Worm (Caenorhabditis elegans): ENCODE measurements around the gene rpl-39.

The rpl-39 gene

ce11 chrV:7776029-7776628 lies at the start of gene rpl-39, which contains the start of gene rps-30 (continued):
- TF ChIP-seq hsf-1 (GFP tag; IDR thresholded peaks at IDR 0.05) (peak; percentile 62; the same call in 1 of the 2 replicates), lin-54 (GFP tag; optimal IDR thresholded peaks at IDR 0.05) (peak; percentile 71), snpc-3.4 (tag; optimal IDR thresholded peaks at IDR 0.05) (peak; percentile 16), B0019.2 (GFP tag; conservative IDR thresholded peaks at IDR 0.05) (0 out of 2 replicates have a peak, but pooled peaks have one; percentile 47), lin-35 (GFP tag; optimal IDR thresholded peaks at IDR 0.05) (peak in 1 of 3 experiments; percentile 53), attf-6 (GFP tag; IDR thresholded peaks at IDR 0.05) (no peak), C17E4.6 (GFP tag; IDR thresholded peaks at IDR 0.05) (peak; percentile 10; the same call in 1 of the 2 replicates), repo-1 (tag; optimal IDR thresholded peaks at IDR 0.05) (no peak), attf-5 (GFP tag; optimal IDR thresholded peaks at IDR 0.05) (peak; percentile 77), ceh-91 (GFP tag; IDR thresholded peaks at IDR 0.05) (peak; percentile 78), D2030.7 (GFP tag; IDR thresholded peaks at IDR 0.05) (peak; percentile 74), lin-40 (tag; optimal IDR thresholded peaks at IDR 0.05) (peak; percentile 53), ztf-18 (tag; optimal IDR thresholded peaks at IDR 0.05) (no peak), K11D2.4 (GFP tag; IDR thresholded peaks at IDR 0.05) (peak; percentile 72), snpc-1.3 (tag; optimal IDR thresholded peaks at IDR 0.05; ENCODE audit: insufficient read depth) (peak; percentile 56)

ce11 chrV:7824138-7824537 lies 48.3 kb upstream of the rpl-39 start:
- TF ChIP-seq ztf-26 (tag; optimal IDR thresholded peaks at IDR 0.05) (no peak), Y53F4B.3 (GFP tag; IDR thresholded peaks at IDR 0.05) (no peak), nfya-2 (GFP tag; IDR thresholded peaks at IDR 0.05) (no peak), nfyb-1 (GFP tag; IDR thresholded peaks at IDR 0.05) (no peak)

- TF ChIP-seq zim-3 (tag; optimal IDR thresholded peaks at IDR 0.05), result no peak
- TF ChIP-seq ztf-22 (GFP tag; optimal IDR thresholded peaks at IDR 0.05), result no peak
Measured at ce11 chrV:7822655-7823054, 46.8 kb upstream of the rpl-39 start.

ce11 chrV:7820270-7820669 lies 44.4 kb upstream of the rpl-39 start, which contains the start of gene lbp-4:
TSS of gene lbp-4 (plus strand) at chrV:7820578.
- TF ChIP-seq lsl-1 (GFP tag; optimal IDR thresholded peaks at IDR 0.05), result peak; percentile 30
- no peak for TF ChIP-seq xnd-1 (tag; optimal IDR thresholded peaks at IDR 0.05)
- TF ChIP-seq ZK185.1 (tag; optimal IDR thresholded peaks at IDR 0.05; ENCODE audit: poor library complexity, severe bottlenecking), result peak; percentile 24
- no peak for TF ChIP-seq hsf-1 (GFP tag; IDR thresholded peaks at IDR 0.05)
- TF ChIP-seq nhr-90 (tag; optimal IDR thresholded peaks at IDR 0.05), result no peak
- TF ChIP-seq F23B12.7 (tag; optimal IDR thresholded peaks at IDR 0.05; ENCODE audit: insufficient read depth), result peak; percentile 74
- TF ChIP-seq mcd-1 (GFP tag; IDR thresholded peaks at IDR 0.05), result peak; percentile 65; the same call in 1 of the 2 replicates
- peak; percentile 74 for TF ChIP-seq nhr-80 (tag; optimal IDR thresholded peaks at IDR 0.05)
- peak; percentile 15 for TF ChIP-seq ceh-27 (GFP tag; optimal IDR thresholded peaks at IDR 0.05)
- TF ChIP-seq nfyb-1 (GFP tag; IDR thresholded peaks at IDR 0.05), result no peak
- no peak for TF ChIP-seq aptf-3 (GFP tag; IDR thresholded peaks at IDR 0.05)
- TF ChIP-seq ceh-58 (GFP tag; IDR thresholded peaks at IDR 0.05), result no peak
- no peak for TF ChIP-seq Y53G8AR.9 (GFP tag; conservative IDR thresholded peaks at IDR 0.05)
- peak; percentile 92 for TF ChIP-seq ceh-100 (GFP tag; IDR thresholded peaks at IDR 0.05)
- no peak for TF ChIP-seq Y56A3A.18 (GFP tag; IDR thresholded peaks at IDR 0.05)
- no peak for TF ChIP-seq snpc-1.1 (tag; optimal IDR thresholded peaks at IDR 0.05; ENCODE audit: insufficient read depth)
- TF ChIP-seq ztf-25 (GFP tag; IDR thresholded peaks at IDR 0.05), result no peak
- TF ChIP-seq hmg-1.2 (GFP tag; IDR thresholded peaks at IDR 0.05), result no peak; the same call in 1 of the 2 replicates
- peak; percentile 55 for TF ChIP-seq attf-5 (GFP tag; optimal IDR thresholded peaks at IDR 0.05)
